Fruit fly (Drosophila melanogaster): Measurements from ENCODE around the gene CG12576.

DNA sequence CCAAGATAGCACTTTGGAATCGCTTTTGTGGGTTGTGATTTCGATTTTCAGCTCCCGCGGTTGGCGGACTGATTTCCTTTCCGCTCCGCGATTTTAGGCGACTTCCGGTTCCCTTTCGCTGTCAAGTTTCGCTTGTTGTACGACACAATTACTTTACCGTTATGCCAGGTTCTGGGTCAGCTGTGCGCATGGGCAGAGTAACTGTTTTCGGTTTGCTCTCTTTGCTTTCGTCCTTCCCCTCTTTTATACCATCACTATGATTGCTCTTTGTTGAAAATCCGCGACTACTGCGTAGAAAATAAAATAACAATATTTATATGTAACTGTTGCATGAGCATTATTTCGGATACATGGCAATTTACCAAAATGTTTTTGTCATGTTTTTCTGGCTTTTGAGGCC, 1.5 kb downstream of the CG12576 start:
- TF ChIP-seq CG8478 (optimal IDR thresholded peaks at IDR 0.05) (no peak), CTCF (optimal IDR thresholded peaks at IDR 0.05) (no peak)

Data from S2 (cell line).